Worm (Caenorhabditis elegans) whole organism, L2 larva: ENCODE measurements around the gene tes-1.

Experiments
- R02D3.7 ChIP-seq: fragments of 150-350 bp; optimal IDR thresholded peaks from 2 replicates; lab custom pipeline; 2014; ENCODE audit warnings: missing biosample characterization, missing genetic modification characterization
- nhr-12 ChIP-seq: fragments of 150-350 bp; optimal IDR thresholded peaks from 2 replicates; lab custom pipeline; 2014; ENCODE audit warnings: missing biosample characterization, missing genetic modification characterization
- unc-39 ChIP-seq: fragments of 150-350 bp; optimal IDR thresholded peaks from 2 replicates; lab custom pipeline; 2014; ENCODE audit warnings: missing biosample characterization, missing genetic modification characterization

DNA sequence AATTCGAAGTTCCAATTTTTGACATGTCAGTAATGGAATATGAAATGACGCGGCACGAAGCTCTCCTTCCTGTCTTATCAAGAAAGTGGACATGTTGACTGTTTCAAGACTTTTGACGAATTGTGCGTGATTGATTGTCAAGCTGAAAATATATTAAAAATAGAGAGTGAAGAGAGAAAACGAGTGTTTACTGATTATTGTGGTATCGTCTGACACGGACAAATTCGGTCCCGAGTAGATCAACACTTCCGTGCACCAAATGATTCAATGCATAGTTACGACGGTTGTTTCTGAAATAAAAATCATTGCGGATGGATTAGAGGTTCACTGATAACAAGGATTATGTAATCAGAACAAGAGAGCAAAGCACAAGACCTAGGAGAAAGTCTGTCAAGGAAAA lies 15.9 kb upstream of the tes-1 start:
- no peak for TF ChIP-seq nhr-12 (tag; lab: Kevin White, UChicago)
- no peak for TF ChIP-seq R02D3.7 (tag; lab: Kevin White, UChicago)
- TF ChIP-seq unc-39: no peak
